Worm (Caenorhabditis elegans) whole organism, young adult: ENCODE results near the gene odr-3.

Experiments
- F10E7.11 ChIP-seq: sonication (generic microtip); optimal IDR thresholded peaks from 2 replicates; lab custom pipeline; 2017; ENCODE audit warnings: mild to moderate bottlenecking, missing genetic modification characterization, moderate library complexity, missing compliant biosample characterization
- K12H6.12 ChIP-seq: fragments of 200-800 bp; sonication (Bioruptor generic); optimal IDR thresholded peaks from 2 replicates; lab custom pipeline; 2018; ENCODE audit warnings: mild to moderate bottlenecking, missing genetic modification characterization, missing compliant biosample characterization
- T26A5.8 ChIP-seq: sonication (generic microtip); optimal IDR thresholded peaks from 2 replicates; lab custom pipeline; 2016; ENCODE audit warnings: missing genetic modification characterization, missing compliant biosample characterization
- ets-4 ChIP-seq: fragments of 200-800 bp; sonication (Bioruptor generic); optimal IDR thresholded peaks from 2 replicates; lab custom pipeline; 2018; ENCODE audit warnings: mild to moderate bottlenecking, missing genetic modification characterization, missing compliant biosample characterization
- fkh-3 ChIP-seq: sonication (generic microtip); optimal IDR thresholded peaks from 2 replicates; lab custom pipeline; 2016; ENCODE audit warnings: mild to moderate bottlenecking, missing genetic modification characterization, missing compliant biosample characterization
- sea-2 ChIP-seq: fragments of 200-800 bp; sonication (Bioruptor generic); IDR thresholded peaks from 2 replicates; pipeline ENCODE4 v1.3.6; 2022; ENCODE audit warnings: missing genetic modification characterization, missing compliant biosample characterization
- sptf-2 ChIP-seq: fragments of 200-800 bp; sonication (Bioruptor generic); optimal IDR thresholded peaks from 2 replicates; lab custom pipeline; 2018; ENCODE audit warnings: mild to moderate bottlenecking, missing genetic modification characterization, missing compliant biosample characterization

DNA sequence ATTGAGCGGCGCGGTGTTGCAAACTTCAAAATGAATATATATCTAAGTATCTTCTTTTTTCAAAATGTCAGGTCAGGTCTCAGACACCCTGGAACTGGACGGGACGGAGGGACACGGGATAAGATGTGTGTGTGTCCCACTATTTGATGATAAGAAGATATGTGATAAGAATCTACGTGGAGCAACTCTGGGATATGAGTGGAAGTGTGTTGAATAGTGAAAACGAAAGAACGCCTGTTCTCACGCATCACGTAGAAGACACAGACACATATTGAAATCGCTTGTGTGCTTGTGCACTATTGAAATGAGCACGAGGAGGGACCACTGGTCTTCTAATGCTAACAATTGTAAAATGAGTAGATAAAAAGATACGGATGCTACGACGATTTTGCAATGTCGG lies 46.5 kb upstream of the odr-3 start, which contains the start of gene uig-1:
- no peak for TF ChIP-seq fkh-3
- no peak for TF ChIP-seq K12H6.12 (tag; lab: Kevin White, UChicago)
- TF ChIP-seq T26A5.8 (tag; lab: Kevin White, UChicago) = no peak
- TF ChIP-seq sea-2 = no peak
- no peak for TF ChIP-seq sptf-2
- no peak for TF ChIP-seq ets-4 (GFP tag; lab: Kevin White, UChicago)
- TF ChIP-seq F10E7.11 (tag; lab: Kevin White, UChicago) = no peak
